Worm (Caenorhabditis elegans): ENCODE measurements around the gene clec-212.

DNA sequence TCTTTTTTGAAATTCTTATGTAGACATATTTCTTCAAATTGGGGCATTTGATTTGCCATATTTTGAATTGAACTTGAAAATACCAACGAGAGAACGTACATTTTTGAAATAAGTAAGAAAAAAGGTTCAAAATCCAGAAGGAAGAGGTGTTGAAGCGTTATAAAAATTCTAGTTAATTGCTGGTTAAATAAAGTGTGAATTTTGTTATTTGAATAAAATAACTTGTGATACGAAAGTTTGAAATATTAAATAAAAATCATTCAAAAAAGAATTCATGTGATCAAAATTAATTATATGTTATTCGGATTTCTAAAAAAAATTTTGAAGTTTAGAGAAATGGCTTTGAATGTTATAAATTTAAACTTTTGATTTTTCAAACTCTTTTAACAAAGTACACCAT, 30.0 kb upstream of the clec-212 start, which contains the start of gene C50E3.9:
- TF ChIP-seq pha-4 (tag; optimal IDR thresholded peaks at IDR 0.05): no peak
- no peak for TF ChIP-seq lin-39 (tag; optimal IDR thresholded peaks at IDR 0.05)
- TF ChIP-seq nhr-237 (tag; optimal IDR thresholded peaks at IDR 0.05): no peak
- TF ChIP-seq zag-1 (tag; optimal IDR thresholded peaks at IDR 0.05): no peak
- TF ChIP-seq fkh-10 (GFP tag; optimal IDR thresholded peaks at IDR 0.05): no peak
- TF ChIP-seq elt-3 (tag; optimal IDR thresholded peaks at IDR 0.05): no peak
